Worm (Caenorhabditis elegans): ENCODE measurements around the gene ZC196.4.

ce11 chrV:8767493-8767892 is 34.6 kb downstream of the ZC196.4 start:
- no peak for TF ChIP-seq pha-4 (tag; optimal IDR thresholded peaks at IDR 0.05)
- no peak for TF ChIP-seq snpc-4 (tag; optimal IDR thresholded peaks at IDR 0.05)
- TF ChIP-seq elt-1 (tag; optimal IDR thresholded peaks at IDR 0.05; ENCODE audit: borderline replicate concordance, insufficient read depth), result no peak
- TF ChIP-seq blmp-1 (tag; optimal IDR thresholded peaks at IDR 0.05), result no peak
- no peak for TF ChIP-seq drap-1 (GFP tag; optimal IDR thresholded peaks at IDR 0.05)
- TF ChIP-seq lin-13 (tag; optimal IDR thresholded peaks at IDR 0.05), result no peak
- TF ChIP-seq nhr-12 (tag; optimal IDR thresholded peaks at IDR 0.05), result no peak
- TF ChIP-seq nhr-237 (tag; optimal IDR thresholded peaks at IDR 0.05), result no peak
- no peak for TF ChIP-seq unc-39 (tag; optimal IDR thresholded peaks at IDR 0.05)
- no peak for TF ChIP-seq ces-1 (GFP tag; optimal IDR thresholded peaks at IDR 0.05)
- TF ChIP-seq sem-2 (GFP tag; optimal IDR thresholded peaks at IDR 0.05), result no peak
- TF ChIP-seq elt-3 (tag; optimal IDR thresholded peaks at IDR 0.05), result no peak
- no peak for TF ChIP-seq lsy-2 (tag; optimal IDR thresholded peaks at IDR 0.05)
